Fruit fly (Drosophila melanogaster) whole organism, embryonic: ENCODE data around the gene CG12239.

Source experiments
- Ada2b ChIP-seq: fragments of 200-800 bp; sonication (Bioruptor generic); IDR thresholded peaks from 2 replicates; pipeline ENCODE4 v1.3.6; 2022; ENCODE audit warnings: missing biosample characterization, missing genetic modification characterization
- BEAF-32 ChIP-seq: fragments of 200-800 bp; sonication (Bioruptor generic); optimal IDR thresholded peaks from 3 replicates; lab custom pipeline; 2017; ENCODE audit warnings: missing biosample characterization, missing genetic modification characterization, mild to moderate bottlenecking, moderate library complexity, missing genetic modification reagents
- CG10274 ChIP-seq: fragments of 200-800 bp; sonication (Bioruptor generic); optimal IDR thresholded peaks from 3 replicates; lab custom pipeline; 2017; ENCODE audit warnings: missing biosample characterization, mild to moderate bottlenecking, missing genetic modification characterization
- CG10959 ChIP-seq: fragments of 200-800 bp; sonication (Bioruptor generic); IDR thresholded peaks from 2 replicates; pipeline ENCODE4 v1.3.6; 2022; ENCODE audit warnings: missing biosample characterization, missing genetic modification characterization
- CG14441 ChIP-seq: fragments of 200-800 bp; sonication (Bioruptor generic); IDR thresholded peaks from 2 replicates; pipeline ENCODE4 v1.3.6; 2022; ENCODE audit warnings: missing biosample characterization, missing genetic modification characterization
- CG14667 ChIP-seq: fragments of 200-800 bp; sonication (Bioruptor generic); IDR thresholded peaks from 2 replicates; pipeline ENCODE4 v1.3.6; 2022; ENCODE audit warnings: missing biosample characterization, missing genetic modification characterization
- CG17612 ChIP-seq: fragments of 200-800 bp; sonication (Bioruptor generic); IDR thresholded peaks from 2 replicates; pipeline ENCODE4 v1.3.6; 2022; ENCODE audit warnings: missing biosample characterization, missing genetic modification characterization
- CG2199 ChIP-seq: fragments of 200-800 bp; sonication (Bioruptor generic); IDR thresholded peaks from 3 replicates; pipeline ENCODE4 v1.3.6; 2022; ENCODE audit warnings: missing biosample characterization, missing genetic modification characterization
- CG3163 ChIP-seq: fragments of 200-800 bp; sonication (Bioruptor generic); optimal IDR thresholded peaks from 3 replicates; lab custom pipeline; 2016; ENCODE audit warnings: missing biosample characterization, missing genetic modification characterization
- CG3838 ChIP-seq: fragments of 200-800 bp; sonication (Bioruptor generic); optimal IDR thresholded peaks from 3 replicates; lab custom pipeline; 2016; ENCODE audit warnings: missing biosample characterization, missing genetic modification characterization
- CG3847 ChIP-seq: fragments of 200-800 bp; sonication (Bioruptor generic); IDR thresholded peaks from 2 replicates; pipeline ENCODE4 v1.3.6; 2022; ENCODE audit warnings: missing biosample characterization, missing genetic modification characterization
- CG3995 ChIP-seq: fragments of 200-800 bp; sonication (Bioruptor generic); optimal IDR thresholded peaks from 3 replicates; lab custom pipeline; 2016; ENCODE audit warnings: missing biosample characterization, missing genetic modification characterization
- CG4328 ChIP-seq: fragments of 200-800 bp; sonication (Bioruptor generic); optimal IDR thresholded peaks from 3 replicates; lab custom pipeline; 2017; ENCODE audit warnings: missing biosample characterization, missing genetic modification reagents, missing genetic modification characterization
- CG6175 ChIP-seq: fragments of 200-800 bp; sonication (Bioruptor generic); IDR thresholded peaks from 3 replicates; pipeline ENCODE4 v1.3.6; 2022; ENCODE audit warnings: missing biosample characterization, missing genetic modification characterization
- CG6683 ChIP-seq: fragments of 200-800 bp; sonication (Bioruptor generic); optimal IDR thresholded peaks from 2 replicates; lab custom pipeline; 2017; ENCODE audit warnings: missing biosample characterization, mild to moderate bottlenecking, missing genetic modification characterization, missing genetic modification reagents
- CG7372 ChIP-seq: fragments of 200-800 bp; sonication (Bioruptor generic); IDR thresholded peaks from 2 replicates; pipeline ENCODE4 v1.3.6; 2022; ENCODE audit warnings: missing biosample characterization, missing genetic modification characterization
- Ets65A ChIP-seq: fragments of 200-800 bp; sonication (Bioruptor generic); peaks from one replicate; lab custom pipeline; 2016; ENCODE audit warnings: missing biosample characterization, missing genetic modification characterization
- Lpt ChIP-seq: fragments of >200 bp; optimal IDR thresholded peaks from 2 replicates; lab custom pipeline; 2018; ENCODE audit warnings: missing biosample characterization, missing genetic modification characterization
- Myb ChIP-seq: fragments of 200-800 bp; sonication (Bioruptor generic); optimal IDR thresholded peaks from 2 replicates; lab custom pipeline; 2016; ENCODE audit warnings: missing biosample characterization, missing genetic modification characterization
- Scr ChIP-seq: fragments of 200-800 bp; sonication (Bioruptor generic); IDR thresholded peaks from 2 replicates; pipeline ENCODE4 v1.3.6; 2022; ENCODE audit warnings: missing biosample characterization, missing genetic modification characterization; ENCODE audit not compliant: partially characterized antibody
- Ssrp ChIP-seq: fragments of 200-800 bp; sonication (Bioruptor generic); optimal IDR thresholded peaks from 2 replicates; lab custom pipeline; 2018; ENCODE audit warnings: missing biosample characterization, mild to moderate bottlenecking, missing genetic modification characterization, moderate library complexity
- Taf1 ChIP-seq: fragments of 200-800 bp; sonication (Bioruptor generic); IDR thresholded peaks from 2 replicates; pipeline ENCODE4 v1.3.6; 2022; ENCODE audit warnings: missing biosample characterization, missing genetic modification characterization
- Tbp ChIP-seq: fragments of >200 bp; optimal IDR thresholded peaks from 2 replicates; lab custom pipeline; 2018; ENCODE audit warnings: missing biosample characterization, missing genetic modification characterization
- Usf ChIP-seq: fragments of 200-800 bp; sonication (Bioruptor generic); optimal IDR thresholded peaks from 2 replicates; lab custom pipeline; 2017; ENCODE audit warnings: missing genotype, missing biosample characterization, missing genetic modification characterization
- al ChIP-seq: fragments of 200-800 bp; sonication (Bioruptor generic); IDR thresholded peaks from 2 replicates; pipeline ENCODE4 v1.3.6; 2022; ENCODE audit warnings: missing biosample characterization, missing genetic modification characterization
- ase ChIP-seq: fragments of 200-800 bp; sonication (Bioruptor generic); IDR thresholded peaks from 3 replicates; pipeline ENCODE4 v1.3.6; 2022; ENCODE audit warnings: missing biosample characterization, missing genetic modification characterization
- ato ChIP-seq: fragments of 200-800 bp; sonication (Bioruptor generic); IDR thresholded peaks from 2 replicates; pipeline ENCODE4 v1.3.6; 2022; ENCODE audit warnings: missing biosample characterization, missing genetic modification characterization; ENCODE audit not compliant: partially characterized antibody
- bigmax ChIP-seq: fragments of 200-800 bp; sonication (Bioruptor generic); optimal IDR thresholded peaks from 2 replicates; lab custom pipeline; 2018; ENCODE audit warnings: missing biosample characterization, mild to moderate bottlenecking, missing genetic modification characterization
- chinmo ChIP-seq: fragments of 200-800 bp; sonication (Bioruptor generic); IDR thresholded peaks from 4 replicates; pipeline ENCODE4 v1.3.6; 2022; ENCODE audit warnings: missing biosample characterization, missing genetic modification characterization; ENCODE audit not compliant: partially characterized antibody
- crc ChIP-seq: fragments of 200-800 bp; sonication (Bioruptor generic); optimal IDR thresholded peaks from 2 replicates; lab custom pipeline; 2016; ENCODE audit warnings: missing biosample characterization, missing genetic modification characterization
- croc ChIP-seq: fragments of 200-800 bp; sonication (Bioruptor generic); conservative IDR thresholded peaks from 3 replicates; pipeline ENCODE4 v1.3.6; 2022; ENCODE audit warnings: missing biosample characterization, missing genetic modification characterization
- emc ChIP-seq: fragments of 200-800 bp; sonication (Bioruptor generic); optimal IDR thresholded peaks from 2 replicates; lab custom pipeline; 2016; ENCODE audit warnings: missing biosample characterization, missing genetic modification characterization
- gt ChIP-seq: fragments of 200-800 bp; sonication (Bioruptor generic); IDR thresholded peaks from 2 replicates; pipeline ENCODE4 v1.3.6; 2022; ENCODE audit warnings: missing biosample characterization, missing genetic modification characterization
- klu ChIP-seq: fragments of 200-800 bp; sonication (Bioruptor generic); IDR thresholded peaks from 2 replicates; pipeline ENCODE4 v1.3.6; 2022; ENCODE audit warnings: missing biosample characterization, missing genetic modification characterization
- knrl ChIP-seq: fragments of 200-800 bp; sonication (Bioruptor generic); IDR thresholded peaks from 3 replicates; pipeline ENCODE4 v1.3.6; 2022; ENCODE audit warnings: missing biosample characterization, missing genetic modification characterization; ENCODE audit not compliant: partially characterized antibody
- lbe ChIP-seq: fragments of 200-800 bp; sonication (Bioruptor generic); optimal IDR thresholded peaks from 2 replicates; lab custom pipeline; 2016; ENCODE audit warnings: missing biosample characterization, mild to moderate bottlenecking, missing genetic modification characterization
- lola ChIP-seq, 3 experiments: fragments of >200 bp in 2 of 3; fragments of 200-800 bp in 1 of 3; sonication (Bioruptor generic) in 1 of 3; optimal IDR thresholded peaks; 2 replicates each; lab custom pipeline; 2017 to 2019; ENCODE audit warnings: missing biosample characterization in 3 of 3, missing genetic modification characterization in 3 of 3, mild to moderate bottlenecking in 1 of 3, moderate library complexity in 1 of 3
- otp ChIP-seq: fragments of 200-800 bp; sonication (Bioruptor generic); IDR thresholded peaks from 3 replicates; pipeline ENCODE4, ENCODE4 v1.3.6; 2022; ENCODE audit warnings: missing biosample characterization, missing genetic modification characterization
- pnt ChIP-seq: fragments of 200-800 bp; sonication (Bioruptor generic); optimal IDR thresholded peaks from 3 replicates; lab custom pipeline; 2016; ENCODE audit warnings: missing biosample characterization, missing genetic modification characterization
- sd ChIP-seq: fragments of 200-800 bp; sonication (Bioruptor generic); optimal IDR thresholded peaks from 3 replicates; lab custom pipeline; 2018; ENCODE audit warnings: missing biosample characterization, mild to moderate bottlenecking, missing genetic modification characterization, moderate library complexity
- sens ChIP-seq: fragments of 200-800 bp; sonication (Bioruptor generic); peaks from one replicate; lab custom pipeline; 2016; ENCODE audit warnings: missing biosample characterization, missing genetic modification characterization
- sr ChIP-seq: fragments of 200-800 bp; sonication (Bioruptor generic); IDR thresholded peaks from 3 replicates; pipeline ENCODE4 v1.3.6; 2022; ENCODE audit warnings: missing biosample characterization, missing genetic modification characterization
- stwl ChIP-seq: fragments of 200-800 bp; sonication (Bioruptor generic); optimal IDR thresholded peaks from 3 replicates; lab custom pipeline; 2018; ENCODE audit warnings: missing biosample characterization, mild to moderate bottlenecking, missing genetic modification characterization, moderate library complexity
- tap ChIP-seq: fragments of 200-800 bp; optimal IDR thresholded peaks from 3 replicates; lab custom pipeline; 2019; ENCODE audit warnings: missing biosample characterization, mild to moderate bottlenecking, missing genetic modification characterization, moderate library complexity
- toy ChIP-seq: fragments of 200-800 bp; sonication (Bioruptor generic); IDR thresholded peaks from 2 replicates; pipeline ENCODE4 v1.3.6; 2022; ENCODE audit warnings: missing biosample characterization, missing genetic modification characterization
- trem ChIP-seq: fragments of 200-800 bp; optimal IDR thresholded peaks from 3 replicates; lab custom pipeline; 2019; ENCODE audit warnings: missing biosample characterization, mild to moderate bottlenecking, missing genetic modification characterization, moderate library complexity
- tup ChIP-seq: fragments of 200-800 bp; sonication (Bioruptor generic); optimal IDR thresholded peaks from 2 replicates; lab custom pipeline; 2016; ENCODE audit warnings: missing biosample characterization, mild to moderate bottlenecking, missing genetic modification characterization, moderate library complexity
- zfh2 ChIP-seq: fragments of 200-800 bp; sonication (Bioruptor generic); optimal IDR thresholded peaks from 2 replicates; lab custom pipeline; 2016; ENCODE audit warnings: missing biosample characterization, missing genetic modification characterization

The CG12239 gene

dm6 chrX:5745840-5746815, 45.8 kb upstream of the CG12239 start (continued):
- TF ChIP-seq CG6683 (GFP tag; lab: Kevin White, UChicago) (peak; percentile 48), zfh2 (GFP tag; lab: Kevin White, UChicago) (peak; percentile 64), crc (GFP tag; lab: Kevin White, UChicago) (peak; percentile 18), CG14667 (peak; percentile 47), gt (GFP tag; lab: Robert Waterston, UW) (0 out of 2 replicates have a peak, but pooled peaks have one; percentile 22), Ssrp (tag; lab: Kevin White, UChicago) (peak; percentile 59), CG10274 (GFP tag; lab: Kevin White, UChicago) (peak; percentile 32), tap (peak; percentile 71), toy (no peak; the same call in 1 of the 2 replicates), Myb (GFP tag; lab: Kevin White, UChicago) (peak; percentile 44), sd (tag; lab: Kevin White, UChicago) (peak; percentile 64), ato (GFP tag; lab: Robert Waterston, UW) (peak; percentile 38; the same call in 1 of the 2 replicates), sens (peak; percentile 86), lbe (GFP tag; lab: Kevin White, UChicago) (peak; percentile 82), emc (GFP tag; lab: Kevin White, UChicago) (no peak), Tbp (no peak), al (peak; percentile 61), CG6175 (peak; percentile 60; the same call in 1 of the 3 replicates), bigmax (GFP tag; lab: Kevin White, UChicago) (no peak), chinmo (GFP tag; lab: Robert Waterston, UW) (0 out of 4 replicates have a peak, but pooled peaks have one; percentile 9), Scr (GFP tag; lab: Robert Waterston, UW) (0 out of 2 replicates have a peak, but pooled peaks have one; percentile 6), knrl (GFP tag; lab: Robert Waterston, UW) (no peak), CG10959 (GFP tag; lab: Robert Waterston, UW) (no peak), CG3847 (peak; percentile 81), CG17612 (GFP tag; lab: Robert Waterston, UW) (peak; percentile 42; the same call in 1 of the 2 replicates), CG3995 (peak; percentile 7), trem (tag; lab: Kevin White, UChicago) (peak; percentile 48), klu (peak; percentile 65), lola (GFP tag; optimal IDR thresholded peaks at IDR 0.05; lab: Kevin White, UChicago) (peak in 1 of 3 experiments; percentile 66), croc (GFP tag; lab: Robert Waterston, UW) (peak; percentile 51; the same call in 2 of the 3 replicates), Ets65A (GFP tag; lab: Kevin White, UChicago) (peak; percentile 90), stwl (no peak), tup (GFP tag; lab: Kevin White, UChicago) (peak; percentile 57), CG3838 (GFP tag; lab: Kevin White, UChicago) (peak; percentile 4), CG14441 (GFP tag; lab: Robert Waterston, UW) (peak; percentile 80), pnt (GFP tag; lab: Kevin White, UChicago) (peak; percentile 58), CG2199 (GFP tag; lab: Robert Waterston, UW) (no peak), sr (GFP tag; lab: Robert Waterston, UW) (peak; percentile 36; the same call in 1 of the 3 replicates), otp (GFP tag; lab: Robert Waterston, UW) (peak; percentile 57; the same call in 2 of the 3 replicates), Usf (peak; percentile 31), CG4328 (GFP tag; lab: Kevin White, UChicago) (peak; percentile 75), Lpt (GFP tag; lab: Kevin White, UChicago) (no peak), ase (GFP tag; lab: Robert Waterston, UW) (peak; percentile 70; the same call in 2 of the 3 replicates), Ada2b (GFP tag; lab: Robert Waterston, UW) (peak; percentile 74), Taf1 (GFP tag; lab: Robert Waterston, UW) (peak; percentile 58), BEAF-32 (GFP tag; lab: Kevin White, UChicago) (peak; percentile 23), CG3163 (GFP tag; lab: Kevin White, UChicago) (no peak), CG7372 (GFP tag; lab: Robert Waterston, UW) (peak; percentile 65)
